Worm (Caenorhabditis elegans) whole organism, late embryonic: ENCODE data around the gene C45G7.13.

Source experiments
- C38D4.7 ChIP-seq: fragments of 200-800 bp; sonication (Bioruptor generic); optimal IDR thresholded peaks from 2 replicates; lab custom pipeline; 2018; ENCODE audit warnings: mild to moderate bottlenecking, missing genetic modification characterization, moderate library complexity, missing compliant biosample characterization
- F13H6.1 ChIP-seq: sonication (generic microtip); optimal IDR thresholded peaks from 2 replicates; lab custom pipeline; 2016; ENCODE audit warnings: missing genetic modification characterization, missing compliant biosample characterization
- K02D7.2 ChIP-seq: sonication (generic microtip); optimal IDR thresholded peaks from 2 replicates; lab custom pipeline; 2017; ENCODE audit warnings: mild to moderate bottlenecking, missing genetic modification characterization, missing compliant biosample characterization
- K09A11.1 ChIP-seq: sonication (generic microtip); optimal IDR thresholded peaks from 2 replicates; lab custom pipeline; 2017; ENCODE audit warnings: antibody characterized with exemption, mild to moderate bottlenecking, missing genetic modification characterization, missing compliant biosample characterization; ENCODE audit not compliant: insufficient read depth
- Y22D7AL.16 ChIP-seq: sonication (generic microtip); optimal IDR thresholded peaks from 2 replicates; lab custom pipeline; 2016; ENCODE audit warnings: missing genetic modification characterization, missing compliant biosample characterization
- ama-1 ChIP-seq: fragments of 150-350 bp; optimal IDR thresholded peaks from 2 replicates; lab custom pipeline; 2014
- ceh-18 ChIP-seq: sonication (generic microtip); optimal IDR thresholded peaks from 2 replicates; lab custom pipeline; 2016; ENCODE audit warnings: missing genetic modification characterization, missing compliant biosample characterization
- ceh-19 ChIP-seq: fragments of 200-800 bp; sonication (Bioruptor generic); optimal IDR thresholded peaks from 2 replicates; lab custom pipeline; 2018; ENCODE audit warnings: mild to moderate bottlenecking, missing genetic modification characterization, missing compliant biosample characterization
- ceh-2 ChIP-seq: sonication (generic microtip); optimal IDR thresholded peaks from 2 replicates; lab custom pipeline; 2016; ENCODE audit warnings: missing genotype, missing genetic modification characterization, missing compliant biosample characterization
- ceh-30 ChIP-seq: fragments of 150-350 bp; optimal IDR thresholded peaks from 2 replicates; lab custom pipeline; 2014; ENCODE audit warnings: missing biosample characterization, missing genetic modification characterization
- ceh-31 ChIP-seq: sonication (generic microtip); optimal IDR thresholded peaks from 2 replicates; lab custom pipeline; 2016; ENCODE audit warnings: missing genetic modification characterization, missing compliant biosample characterization
- ceh-45 ChIP-seq: fragments of 200-800 bp; sonication (Bioruptor generic); IDR thresholded peaks from 2 replicates; pipeline ENCODE4 v1.3.6; 2022; ENCODE audit warnings: missing genetic modification reagents, missing genetic modification characterization, missing compliant biosample characterization
- ceh-48 ChIP-seq: sonication (generic microtip); optimal IDR thresholded peaks from 2 replicates; lab custom pipeline; 2016; ENCODE audit warnings: missing genetic modification characterization, inconsistent platforms, missing compliant biosample characterization
- ceh-6 ChIP-seq: fragments of 200-800 bp; sonication (Bioruptor generic); optimal IDR thresholded peaks from 2 replicates; lab custom pipeline; 2018; ENCODE audit warnings: mild to moderate bottlenecking, missing genetic modification characterization, missing compliant biosample characterization
- ceh-9 ChIP-seq: sonication (generic microtip); optimal IDR thresholded peaks from 2 replicates; lab custom pipeline; 2016; ENCODE audit warnings: mild to moderate bottlenecking, missing genetic modification characterization, inconsistent platforms, missing compliant biosample characterization
- dve-1 ChIP-seq: sonication (generic microtip); optimal IDR thresholded peaks from 2 replicates; lab custom pipeline; 2017; ENCODE audit warnings: antibody characterized with exemption, mild to moderate bottlenecking, missing genetic modification characterization, missing compliant biosample characterization
- ets-4 ChIP-seq: sonication (generic microtip); optimal IDR thresholded peaks from 2 replicates; lab custom pipeline; 2016; ENCODE audit warnings: missing genetic modification characterization, missing compliant biosample characterization
- fkh-10 ChIP-seq: fragments of 150-350 bp; optimal IDR thresholded peaks from 2 replicates; lab custom pipeline; 2014; ENCODE audit warnings: missing biosample characterization, missing genetic modification reagents, missing genetic modification characterization
- fkh-6 ChIP-seq: sonication (generic microtip); optimal IDR thresholded peaks from 2 replicates; lab custom pipeline; 2016; ENCODE audit warnings: missing genetic modification characterization, missing compliant biosample characterization
- gmeb-2 ChIP-seq: sonication (generic microtip); optimal IDR thresholded peaks from 2 replicates; lab custom pipeline; 2016; ENCODE audit warnings: missing genetic modification characterization, inconsistent platforms, missing compliant biosample characterization
- hlh-13 ChIP-seq: fragments of 200-800 bp; sonication (Bioruptor generic); optimal IDR thresholded peaks from 2 replicates; lab custom pipeline; 2018; ENCODE audit warnings: mild to moderate bottlenecking, missing genetic modification characterization, missing compliant biosample characterization
- hlh-8 ChIP-seq: sonication (generic microtip); optimal IDR thresholded peaks from 2 replicates; lab custom pipeline; 2016; ENCODE audit warnings: missing genotype, missing genetic modification characterization, missing compliant biosample characterization
- lim-6 ChIP-seq: sonication (generic microtip); optimal IDR thresholded peaks from 2 replicates; lab custom pipeline; 2016; ENCODE audit warnings: missing genetic modification characterization, missing compliant biosample characterization
- nfya-1 ChIP-seq: sonication (generic microtip); optimal IDR thresholded peaks from 2 replicates; lab custom pipeline; 2017; ENCODE audit warnings: missing genetic modification characterization, mild to moderate bottlenecking, missing compliant biosample characterization, antibody characterized with exemption, moderate library complexity
- nhr-11 ChIP-seq: fragments of 150-350 bp; optimal IDR thresholded peaks from 2 replicates; lab custom pipeline; 2014; ENCODE audit warnings: missing biosample characterization, missing genetic modification characterization
- nhr-232 ChIP-seq: sonication (generic microtip); optimal IDR thresholded peaks from 2 replicates; lab custom pipeline; 2016; ENCODE audit warnings: missing genetic modification characterization, missing compliant biosample characterization
- odd-2 ChIP-seq: sonication (generic microtip); optimal IDR thresholded peaks from 2 replicates; lab custom pipeline; 2017; ENCODE audit warnings: antibody characterized with exemption, mild to moderate bottlenecking, missing genetic modification characterization, missing compliant biosample characterization
- pat-9 ChIP-seq: fragments of 200-800 bp; sonication (Bioruptor generic); optimal IDR thresholded peaks from 2 replicates; lab custom pipeline; 2018; ENCODE audit warnings: mild to moderate bottlenecking, missing genetic modification characterization, moderate library complexity, missing compliant biosample characterization
- pax-1 ChIP-seq: fragments of 150-350 bp; optimal IDR thresholded peaks from 2 replicates; lab custom pipeline; 2014; ENCODE audit warnings: missing biosample characterization, missing genetic modification characterization
- pha-4 ChIP-seq: fragments of 150-350 bp; optimal IDR thresholded peaks from 2 replicates; lab custom pipeline; 2018; ENCODE audit warnings: missing biosample characterization, missing genetic modification reagents, missing genetic modification characterization
- sox-4 ChIP-seq: sonication (generic microtip); optimal IDR thresholded peaks from 2 replicates; lab custom pipeline; 2017; ENCODE audit warnings: mild to moderate bottlenecking, missing genetic modification characterization, inconsistent platforms, missing compliant biosample characterization
- tbx-2 ChIP-seq: sonication (generic microtip); optimal IDR thresholded peaks from 2 replicates; lab custom pipeline; 2016; ENCODE audit warnings: missing genetic modification characterization, missing compliant biosample characterization
- unc-3 ChIP-seq, 2 experiments: fragments of 200-800 bp in 1 of 2; sonication (Bioruptor generic) in 1 of 2; sonication (generic microtip) in 1 of 2; conservative IDR thresholded peaks in 1 of 2; optimal IDR thresholded peaks in 1 of 2; 2 replicates each; pipeline versions ENCODE4 v1.3.6 to Lab custom; 2016 to 2022; ENCODE audit warnings: missing compliant biosample characterization in 2 of 2, missing genetic modification characterization in 2 of 2, missing genetic modification reagents in 1 of 2
- unc-42 ChIP-seq: sonication (generic microtip); optimal IDR thresholded peaks from 2 replicates; lab custom pipeline; 2016; ENCODE audit warnings: missing genotype, missing genetic modification characterization, missing compliant biosample characterization
- unc-55 ChIP-seq: sonication (generic microtip); optimal IDR thresholded peaks from 2 replicates; lab custom pipeline; 2017; ENCODE audit warnings: missing biosample characterization, missing genetic modification reagents, missing genetic modification characterization
- zip-5 ChIP-seq: sonication (generic microtip); optimal IDR thresholded peaks from 2 replicates; lab custom pipeline; 2016; ENCODE audit warnings: missing genetic modification characterization, missing compliant biosample characterization

C45G7.13 gene

DNA sequence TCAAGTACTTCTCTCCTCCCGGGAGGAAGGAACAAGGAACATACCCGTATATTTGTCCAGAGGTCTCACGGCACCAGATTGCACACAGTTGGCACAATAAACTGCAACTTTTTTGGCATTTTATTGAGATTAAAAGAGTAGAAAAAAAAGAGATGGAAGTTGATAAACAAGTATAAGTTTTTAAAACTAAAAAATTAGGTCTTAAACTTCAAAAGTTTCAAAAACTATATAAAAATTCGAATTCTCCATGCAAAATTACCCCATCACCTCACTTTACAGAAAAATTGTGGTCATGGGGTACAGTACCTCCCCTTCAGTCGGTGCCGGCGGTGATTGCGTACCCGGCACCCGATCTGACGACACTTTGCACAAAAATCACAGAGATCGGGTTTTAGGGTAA lies at the start of gene C45G7.13:
Gene C45G7.13, minus strand, starts transcription at position 101 of the 400 bp plus-strand sequence.
- TF ChIP-seq unc-3 (GFP tag; conservative IDR thresholded peaks at IDR 0.05; lab: Robert Waterston, UW) (no peak), unc-3 (tag; optimal IDR thresholded peaks at IDR 0.05; lab: Kevin White, UChicago) (no peak), unc-55 (GFP tag; lab: Kevin White, UChicago) (no peak), pax-1 (tag; lab: Kevin White, UChicago) (no peak), nhr-11 (no peak), ama-1 (lab: Kevin White, UChicago) (no peak), hlh-13 (no peak), sox-4 (no peak), ceh-45 (GFP tag; lab: Robert Waterston, UW) (no peak), ceh-48 (tag; lab: Kevin White, UChicago) (no peak), ceh-9 (tag; lab: Kevin White, UChicago) (no peak), ceh-6 (GFP tag; lab: Kevin White, UChicago) (no peak), hlh-8 (tag; lab: Kevin White, UChicago) (no peak), K09A11.1 (tag; lab: Kevin White, UChicago) (no peak), lim-6 (no peak), gmeb-2 (no peak), odd-2 (tag; lab: Kevin White, UChicago) (no peak)
- TF ChIP-seq, all 69 proteins: peak for 0

DNA sequence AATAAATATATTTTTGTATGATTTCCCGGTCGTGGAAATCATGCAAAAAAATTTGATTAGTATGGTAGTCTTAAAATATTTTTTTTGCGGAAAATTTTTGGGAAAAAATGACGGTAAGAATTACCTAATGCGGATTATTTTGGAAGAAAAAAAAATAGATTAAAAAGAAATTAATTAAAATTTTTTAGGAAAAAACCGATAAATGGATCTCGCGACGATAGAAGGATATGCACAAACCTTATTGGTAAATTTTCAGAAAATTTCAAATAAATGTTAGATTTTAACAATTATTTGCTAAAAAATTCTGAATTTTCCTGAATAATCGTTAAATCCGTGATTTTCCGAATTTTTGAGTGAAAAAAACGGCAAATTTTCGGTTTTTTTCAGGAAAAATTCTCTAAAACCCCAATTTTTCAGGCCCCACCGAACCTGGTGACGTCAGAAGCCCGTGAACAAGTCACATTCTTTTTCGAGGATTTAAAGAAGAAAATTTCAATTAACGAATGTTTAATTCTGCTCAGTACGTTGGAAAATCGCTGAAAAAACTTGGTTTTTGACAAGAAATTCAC lies 46.6 kb upstream of the C45G7.13 start, which contains the start of gene Y69A2AR.16:
Gene Y69A2AR.16, plus strand, starts transcription at position 189 of the 569 bp plus-strand sequence.
- no peak for TF ChIP-seq C38D4.7
- TF ChIP-seq nhr-232, result no peak
- TF ChIP-seq nfya-1 (tag; lab: Kevin White, UChicago), result no peak
- no peak for TF ChIP-seq ceh-45 (GFP tag; lab: Robert Waterston, UW)
- no peak for TF ChIP-seq ceh-31 (tag; lab: Kevin White, UChicago)
- no peak for TF ChIP-seq ets-4 (tag; lab: Kevin White, UChicago)

DNA sequence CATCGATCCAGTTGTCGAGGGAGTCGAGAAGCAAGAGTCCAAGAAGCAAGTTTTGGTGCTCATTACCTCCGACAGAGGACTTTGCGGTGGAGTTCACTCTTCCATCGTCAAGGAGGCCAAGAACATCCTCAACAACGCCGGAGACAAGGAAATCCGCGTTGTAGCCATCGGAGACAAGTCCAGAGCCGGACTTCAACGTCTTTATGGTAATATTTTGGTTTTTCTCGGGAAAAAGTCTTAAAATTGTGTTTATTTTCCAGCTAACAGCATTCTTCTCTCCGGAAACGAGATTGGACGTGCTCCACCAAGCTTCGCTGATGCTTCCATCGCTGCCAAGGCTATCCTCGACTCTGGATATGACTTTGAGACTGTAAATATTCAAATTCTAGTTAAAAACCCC lies 45.0 kb upstream of the C45G7.13 start:
- TF ChIP-seq pat-9 (tag; lab: Kevin White, UChicago) (no peak), ceh-30 (no peak), ceh-31 (tag; lab: Kevin White, UChicago) (no peak), F13H6.1 (tag; lab: Kevin White, UChicago) (no peak), ama-1 (lab: Kevin White, UChicago) (no peak), ceh-45 (GFP tag; lab: Robert Waterston, UW) (no peak), zip-5 (tag; lab: Kevin White, UChicago) (no peak), Y22D7AL.16 (tag; lab: Kevin White, UChicago) (no peak), ceh-2 (tag; lab: Kevin White, UChicago) (no peak), K02D7.2 (tag; lab: Kevin White, UChicago) (no peak), dve-1 (tag; lab: Kevin White, UChicago) (no peak), fkh-10 (GFP tag; lab: Kevin White, UChicago) (no peak), ceh-6 (GFP tag; lab: Kevin White, UChicago) (no peak), ceh-19 (GFP tag; lab: Kevin White, UChicago) (no peak), fkh-6 (tag; lab: Kevin White, UChicago) (no peak)

DNA sequence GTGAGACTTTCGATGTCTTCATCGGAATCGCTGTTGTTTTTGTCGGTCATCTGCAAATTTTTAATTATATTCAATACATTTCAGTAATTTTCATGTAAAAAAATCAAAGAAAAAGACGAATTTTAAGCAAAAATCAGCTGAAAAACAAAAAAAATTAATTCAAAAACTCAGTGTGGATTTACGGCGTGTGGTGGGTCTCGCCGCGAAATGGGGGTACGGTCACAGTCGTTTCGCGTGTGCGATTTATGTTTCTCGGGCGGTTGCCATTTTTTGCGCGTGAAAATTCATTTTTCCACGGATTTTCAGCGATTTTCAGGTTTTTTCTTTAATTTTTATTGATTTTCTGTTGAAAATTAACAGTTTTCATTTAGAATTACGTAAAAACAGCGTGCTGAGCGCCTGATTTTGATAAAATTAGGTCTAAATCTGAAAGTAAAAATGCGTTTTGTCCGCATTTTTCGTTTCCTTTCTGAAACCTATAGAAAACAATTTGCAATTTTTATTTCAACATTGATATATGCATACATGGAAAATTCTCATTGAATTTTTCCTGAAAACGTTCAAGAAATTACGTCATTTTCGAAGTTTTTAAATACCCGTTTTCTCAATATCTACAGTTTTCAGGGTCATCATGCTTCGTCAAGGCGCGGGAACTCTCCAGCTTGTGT lies 44.1 kb upstream of the C45G7.13 start, which contains the start of the genes ccdc-12 and Y69A2AR.18:
Gene ccdc-12, minus strand, starts transcription at position 57 of the 668 bp plus-strand sequence.
Gene Y69A2AR.18, plus strand, starts transcription at position 618 of the 668 bp plus-strand sequence.
- TF ChIP-seq ceh-18 (tag; lab: Kevin White, UChicago) (peak; percentile 5), unc-42 (tag; lab: Kevin White, UChicago) (peak; percentile 43), ama-1 (lab: Kevin White, UChicago) (no peak), nfya-1 (tag; lab: Kevin White, UChicago) (peak; percentile 78), pha-4 (tag; lab: Kevin White, UChicago) (no peak), ceh-31 (tag; lab: Kevin White, UChicago) (peak; percentile 18), F13H6.1 (tag; lab: Kevin White, UChicago) (no peak), tbx-2 (tag; lab: Kevin White, UChicago) (peak; percentile 34)
